Worm (Caenorhabditis elegans) whole organism, L4/young adult: ENCODE measurements around the gene T14G8.3.

Experiments used
- W03F9.2 ChIP-seq: fragments of 150-350 bp; optimal IDR thresholded peaks from 2 replicates; lab custom pipeline; 2014; ENCODE audit warnings: missing biosample characterization, missing genetic modification characterization
- dao-5 ChIP-seq: sonication (generic microtip); optimal IDR thresholded peaks from 2 replicates; lab custom pipeline; 2016; ENCODE audit warnings: missing genotype, missing genetic modification characterization, moderate library complexity, missing compliant biosample characterization
- him-1 ChIP-seq: sonication (generic microtip); optimal IDR thresholded peaks from 2 replicates; lab custom pipeline; 2016; ENCODE audit warnings: missing genotype, missing genetic modification reagents, missing genetic modification characterization, missing compliant biosample characterization

ce11 chrX:12825174-12825573 lies 35.9 kb upstream of the T14G8.3 start:
- TF ChIP-seq dao-5 (tag; lab: Kevin White, UChicago) (no peak), him-1 (tag; lab: Kevin White, UChicago) (no peak), W03F9.2 (tag; lab: Kevin White, UChicago) (no peak)
